Fruit fly (Drosophila melanogaster) S2 (cell line): ENCODE results near the gene CG43307.

ENCODE experiments used
- CG8478 ChIP-seq: fragments of >200 bp; optimal IDR thresholded peaks from 2 replicates; lab custom pipeline; 2018
- CTCF ChIP-seq, 2 experiments: fragments of >200 bp; optimal IDR thresholded peaks; 2 replicates each; lab custom pipeline; 2018

DNA sequence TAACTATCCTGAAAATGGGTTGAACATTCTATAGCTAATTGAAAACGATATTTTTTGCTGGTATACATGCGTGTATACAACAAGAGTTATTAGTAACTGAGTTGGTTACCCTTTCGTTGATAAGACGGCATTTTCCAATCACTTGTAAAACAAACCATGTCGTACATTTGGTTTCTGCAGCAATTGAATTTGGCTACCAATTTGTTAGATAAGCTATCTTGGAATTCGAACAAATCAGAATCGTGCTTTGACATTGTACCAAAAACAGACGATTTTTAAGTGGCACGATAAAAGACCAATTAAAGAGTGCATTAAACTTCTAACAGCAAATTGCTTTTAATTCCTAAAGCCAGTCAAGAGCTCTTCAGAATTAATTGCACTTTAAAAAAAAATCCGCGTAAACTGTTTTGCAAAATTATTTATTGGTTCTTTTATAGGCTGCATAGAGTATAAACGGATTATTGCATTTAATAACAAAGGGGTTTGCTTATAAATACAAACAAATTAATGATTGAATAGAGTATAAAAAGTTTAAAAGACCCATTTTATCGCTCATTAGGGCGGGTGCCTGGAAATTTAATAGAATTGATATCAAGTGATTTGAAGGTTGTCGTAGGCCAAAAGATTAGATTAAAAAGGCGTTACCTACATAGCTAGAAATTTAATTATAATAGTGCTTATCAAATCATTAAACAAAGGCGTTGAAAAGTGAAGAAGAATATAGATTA is 20.4 kb upstream of the CG43307 start:
- TF ChIP-seq CG8478 (no peak), CTCF (optimal IDR thresholded peaks at IDR 0.05; lab: Kevin White, UChicago) (no peak)
